Worm (Caenorhabditis elegans) whole organism, L1 larva: ENCODE measurements around the gene F08F3.10.
A peak's percentile ranks its signal among the peaks of the same experiment; 100 is the strongest.

Source experiments
- C04F5.9 ChIP-seq: sonication (generic microtip); optimal IDR thresholded peaks from 2 replicates; lab custom pipeline; 2016; ENCODE audit warnings: missing genetic modification characterization, missing compliant biosample characterization
- F16B12.6 ChIP-seq: fragments of 150-350 bp; optimal IDR thresholded peaks from 2 replicates; lab custom pipeline; 2014; ENCODE audit warnings: missing biosample characterization, missing genetic modification characterization
- aha-1 ChIP-seq: fragments of 150-350 bp; optimal IDR thresholded peaks from 2 replicates; lab custom pipeline; 2014; ENCODE audit warnings: missing biosample characterization, missing genetic modification characterization
- alr-1 ChIP-seq: fragments of 200-800 bp; sonication (Bioruptor generic); optimal IDR thresholded peaks from 2 replicates; lab custom pipeline; 2018; ENCODE audit warnings: borderline replicate concordance, mild to moderate bottlenecking, missing genetic modification characterization, missing compliant biosample characterization
- aly-2 ChIP-seq: fragments of 150-350 bp; optimal IDR thresholded peaks from 2 replicates; lab custom pipeline; 2014; ENCODE audit warnings: missing biosample characterization, missing genetic modification characterization
- ama-1 ChIP-seq: fragments of 150-350 bp; optimal IDR thresholded peaks from 2 replicates; lab custom pipeline; 2014
- blmp-1 ChIP-seq: fragments of 150-350 bp; optimal IDR thresholded peaks from 2 replicates; lab custom pipeline; 2014; ENCODE audit warnings: missing biosample characterization, missing genetic modification characterization
- ceh-8 ChIP-seq: fragments of 200-800 bp; sonication (Bioruptor generic); optimal IDR thresholded peaks from 2 replicates; lab custom pipeline; 2018; ENCODE audit warnings: mild to moderate bottlenecking, missing genetic modification characterization, moderate library complexity, missing compliant biosample characterization
- ces-1 ChIP-seq: fragments of 150-350 bp; optimal IDR thresholded peaks from 2 replicates; lab custom pipeline; 2014; ENCODE audit warnings: missing biosample characterization, missing genetic modification reagents, missing genetic modification characterization
- dpl-1 ChIP-seq, 3 experiments: fragments of 150-350 bp in 2 of 3; sonication (generic microtip) in 1 of 3; optimal IDR thresholded peaks; 2 replicates each; lab custom pipeline; 2014 to 2017; ENCODE audit warnings: missing biosample characterization in 3 of 3, missing genetic modification characterization in 3 of 3, missing genetic modification reagents in 3 of 3
- dsc-1 ChIP-seq: sonication (generic microtip); optimal IDR thresholded peaks from 2 replicates; lab custom pipeline; 2016; ENCODE audit warnings: mild to moderate bottlenecking, missing genetic modification characterization, missing compliant biosample characterization
- efl-1 ChIP-seq, 4 experiments: fragments of 150-350 bp; optimal IDR thresholded peaks in 3 of 4; peaks in 1 of 4; 1 replicate in 1 of 4; 2 replicates in 3 of 4; lab custom pipeline; 2014; ENCODE audit warnings: missing biosample characterization in 2 of 4, missing genetic modification characterization in 2 of 4, missing genetic modification reagents in 2 of 4
- efl-3 ChIP-seq: fragments of 200-800 bp; sonication (Bioruptor generic); optimal IDR thresholded peaks from 2 replicates; lab custom pipeline; 2018; ENCODE audit warnings: mild to moderate bottlenecking, missing genetic modification characterization, missing compliant biosample characterization
- elt-2 ChIP-seq: sonication (generic microtip); optimal IDR thresholded peaks from 2 replicates; lab custom pipeline; 2016; ENCODE audit warnings: missing genetic modification characterization, mild to moderate bottlenecking, inconsistent platforms, missing compliant biosample characterization, missing genetic modification reagents
- fkh-10 ChIP-seq: sonication (generic microtip); optimal IDR thresholded peaks from 2 replicates; lab custom pipeline; 2017; ENCODE audit warnings: missing biosample characterization, missing genetic modification reagents, missing genetic modification characterization
- fkh-4 ChIP-seq: sonication (generic microtip); optimal IDR thresholded peaks from 2 replicates; lab custom pipeline; 2016; ENCODE audit warnings: missing compliant biosample characterization, missing genetic modification characterization, borderline replicate concordance
- fkh-8 ChIP-seq: sonication (generic microtip); optimal IDR thresholded peaks from 2 replicates; lab custom pipeline; 2016; ENCODE audit warnings: mild to moderate bottlenecking, missing genetic modification characterization, missing compliant biosample characterization
- fos-1 ChIP-seq: fragments of 150-350 bp; optimal IDR thresholded peaks from 2 replicates; lab custom pipeline; 2014; ENCODE audit warnings: missing biosample characterization, missing genetic modification characterization
- grh-1 ChIP-seq: fragments of 200-800 bp; sonication (Bioruptor generic); IDR thresholded peaks from 2 replicates; pipeline ENCODE4 v1.3.6; 2022; ENCODE audit warnings: missing genetic modification reagents, missing genetic modification characterization, missing compliant biosample characterization
- hlh-17 ChIP-seq: fragments of 200-800 bp; sonication (Bioruptor generic); optimal IDR thresholded peaks from 2 replicates; lab custom pipeline; 2018; ENCODE audit warnings: missing genetic modification characterization, mild to moderate bottlenecking, missing compliant biosample characterization, moderate library complexity, borderline replicate concordance
- hpl-2 ChIP-seq: fragments of 150-350 bp; optimal IDR thresholded peaks from 2 replicates; lab custom pipeline; 2014; ENCODE audit warnings: missing biosample characterization, missing genetic modification reagents, missing genetic modification characterization
- lin-13 ChIP-seq: fragments of 150-350 bp; optimal IDR thresholded peaks from 2 replicates; lab custom pipeline; 2014; ENCODE audit warnings: missing biosample characterization, missing genetic modification reagents, missing genetic modification characterization
- lin-14 ChIP-seq: fragments of 200-800 bp; sonication (Bioruptor generic); optimal IDR thresholded peaks from 2 replicates; lab custom pipeline; 2018; ENCODE audit warnings: mild to moderate bottlenecking, missing genetic modification characterization, moderate library complexity, missing compliant biosample characterization
- lin-35 ChIP-seq, 2 experiments: fragments of 150-350 bp; optimal IDR thresholded peaks; 2 replicates each; lab custom pipeline; 2014; ENCODE audit warnings: missing biosample characterization in 2 of 2, missing genetic modification characterization in 2 of 2, missing genetic modification reagents in 2 of 2
- lin-39 ChIP-seq: fragments of 150-350 bp; optimal IDR thresholded peaks from 2 replicates; lab custom pipeline; 2014; ENCODE audit warnings: missing biosample characterization, missing genetic modification reagents, missing genetic modification characterization
- mdl-1 ChIP-seq, 2 experiments: fragments of 150-350 bp; optimal IDR thresholded peaks; 2 replicates each; lab custom pipeline; 2014 to 2017; ENCODE audit warnings: missing biosample characterization in 2 of 2, missing genetic modification characterization in 2 of 2, inconsistent platforms in 1 of 2
- mep-1 ChIP-seq: fragments of 150-350 bp; optimal IDR thresholded peaks from 2 replicates; lab custom pipeline; 2014; ENCODE audit warnings: missing biosample characterization, missing genetic modification characterization
- nhr-11 ChIP-seq: fragments of 150-350 bp; optimal IDR thresholded peaks from 2 replicates; lab custom pipeline; 2014; ENCODE audit warnings: missing biosample characterization, missing genetic modification characterization
- nhr-12 ChIP-seq: sonication (generic microtip); optimal IDR thresholded peaks from 2 replicates; lab custom pipeline; 2017; ENCODE audit warnings: missing biosample characterization, missing genetic modification characterization
- nhr-19 ChIP-seq: fragments of 200-800 bp; sonication (Bioruptor generic); conservative IDR thresholded peaks from 2 replicates; pipeline ENCODE4 v1.3.6; 2022; ENCODE audit warnings: missing genetic modification characterization, missing compliant biosample characterization
- nhr-237 ChIP-seq: fragments of 150-350 bp; optimal IDR thresholded peaks from 2 replicates; lab custom pipeline; 2014; ENCODE audit warnings: missing biosample characterization, missing genetic modification characterization
- nhr-47 ChIP-seq: sonication (generic microtip); optimal IDR thresholded peaks from 2 replicates; lab custom pipeline; 2016; ENCODE audit warnings: mild to moderate bottlenecking, missing genetic modification characterization, moderate library complexity, missing compliant biosample characterization
- nhr-71 ChIP-seq: sonication (generic microtip); optimal IDR thresholded peaks from 2 replicates; lab custom pipeline; 2016; ENCODE audit warnings: mild to moderate bottlenecking, missing genetic modification characterization, moderate library complexity, missing compliant biosample characterization
- nhr-76 ChIP-seq: sonication (generic microtip); optimal IDR thresholded peaks from 2 replicates; lab custom pipeline; 2017; ENCODE audit warnings: missing biosample characterization, missing genetic modification characterization
- nhr-77 ChIP-seq: fragments of 150-350 bp; optimal IDR thresholded peaks from 2 replicates; lab custom pipeline; 2014; ENCODE audit warnings: missing biosample characterization, missing genetic modification characterization
- nhr-84 ChIP-seq: sonication (generic microtip); optimal IDR thresholded peaks from 2 replicates; lab custom pipeline; 2017; ENCODE audit warnings: missing biosample characterization, missing genetic modification characterization
- nhr-85 ChIP-seq: sonication (generic microtip); peaks from one replicate; lab custom pipeline; 2016; ENCODE audit warnings: missing genetic modification characterization, inconsistent platforms, missing compliant biosample characterization
- pag-3 ChIP-seq: sonication (generic microtip); optimal IDR thresholded peaks from 2 replicates; lab custom pipeline; 2017; ENCODE audit warnings: missing genetic modification characterization, mild to moderate bottlenecking, missing compliant biosample characterization, antibody characterized with exemption, borderline replicate concordance; ENCODE audit not compliant: insufficient read depth
- pqm-1 ChIP-seq: sonication (generic microtip); optimal IDR thresholded peaks from 3 replicates; lab custom pipeline; 2017; ENCODE audit warnings: missing biosample characterization, missing genetic modification characterization
- snpc-4 ChIP-seq: fragments of 150-350 bp; optimal IDR thresholded peaks from 2 replicates; lab custom pipeline; 2014; ENCODE audit warnings: missing biosample characterization, missing genetic modification characterization
- snu-23 ChIP-seq: sonication (generic microtip); optimal IDR thresholded peaks from 2 replicates; lab custom pipeline; 2016; ENCODE audit warnings: missing genetic modification characterization, missing compliant biosample characterization
- sptf-1 ChIP-seq: fragments of 150-350 bp; optimal IDR thresholded peaks from 2 replicates; lab custom pipeline; 2014; ENCODE audit warnings: missing biosample characterization, missing genetic modification characterization
- sup-37 ChIP-seq: fragments of 200-800 bp; sonication (Bioruptor generic); optimal IDR thresholded peaks from 2 replicates; lab custom pipeline; 2018; ENCODE audit warnings: mild to moderate bottlenecking, missing genetic modification characterization, missing compliant biosample characterization
- swsn-7 ChIP-seq: sonication (generic microtip); optimal IDR thresholded peaks from 2 replicates; lab custom pipeline; 2016; ENCODE audit warnings: missing genetic modification characterization, missing compliant biosample characterization
- tbx-2 ChIP-seq: sonication (generic microtip); optimal IDR thresholded peaks from 2 replicates; lab custom pipeline; 2016; ENCODE audit warnings: missing genetic modification characterization, missing compliant biosample characterization
- tlp-1 ChIP-seq: fragments of 150-350 bp; optimal IDR thresholded peaks from 2 replicates; lab custom pipeline; 2014; ENCODE audit warnings: missing biosample characterization, missing genetic modification characterization
- unc-130 ChIP-seq: fragments of 150-350 bp; optimal IDR thresholded peaks from 2 replicates; lab custom pipeline; 2017; ENCODE audit warnings: missing biosample characterization, missing genetic modification characterization, inconsistent platforms
- unc-62 ChIP-seq: fragments of 150-350 bp; optimal IDR thresholded peaks from 2 replicates; lab custom pipeline; 2014; ENCODE audit warnings: missing biosample characterization, missing genetic modification reagents, missing genetic modification characterization
- unc-86 ChIP-seq: sonication (generic microtip); optimal IDR thresholded peaks from 2 replicates; lab custom pipeline; 2016; ENCODE audit warnings: missing genetic modification characterization, missing compliant biosample characterization
- vab-15 ChIP-seq: sonication (generic microtip); optimal IDR thresholded peaks from 2 replicates; lab custom pipeline; 2017; ENCODE audit warnings: missing genotype, mild to moderate bottlenecking, missing genetic modification characterization, missing compliant biosample characterization
- xbp-1 ChIP-seq: sonication (generic microtip); optimal IDR thresholded peaks from 2 replicates; lab custom pipeline; 2016; ENCODE audit warnings: missing genetic modification characterization, missing compliant biosample characterization
- zag-1 ChIP-seq: fragments of 150-350 bp; optimal IDR thresholded peaks from 2 replicates; lab custom pipeline; 2014; ENCODE audit warnings: missing biosample characterization, missing genetic modification characterization
- ztf-11 ChIP-seq, 2 experiments: sonication (generic microtip); optimal IDR thresholded peaks; 2 replicates each; lab custom pipeline; 2016 to 2017; ENCODE audit warnings: missing genetic modification characterization in 2 of 2, missing biosample characterization in 1 of 2, missing compliant biosample characterization in 1 of 2
- ztf-4 ChIP-seq: fragments of 150-350 bp; optimal IDR thresholded peaks from 2 replicates; lab custom pipeline; 2014; ENCODE audit warnings: missing biosample characterization, missing genetic modification characterization

The F08F3.10 gene

DNA sequence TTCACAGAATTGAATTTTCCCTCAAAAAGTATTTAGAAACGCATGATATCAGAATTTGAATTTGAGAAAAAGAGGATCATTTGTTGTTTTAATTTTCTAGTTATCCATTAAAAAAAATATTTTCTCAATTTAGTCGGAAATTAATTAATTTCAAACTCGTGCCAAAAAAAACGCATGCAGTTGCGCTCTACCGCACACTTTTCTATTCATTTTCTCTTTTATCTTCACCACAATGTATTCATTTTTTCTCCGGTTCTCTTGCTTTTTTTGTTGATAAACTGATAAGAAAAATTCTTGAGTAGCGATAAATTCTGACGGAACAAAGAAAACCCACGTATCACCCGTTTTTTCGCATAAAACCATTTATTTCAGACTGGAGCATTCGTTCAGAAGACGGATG is 19.9 kb downstream of the F08F3.10 start, which contains the start of gene acl-6:
Gene acl-6, plus strand, starts transcription at position 367 of the 400 bp plus-strand sequence.
- TF ChIP-seq C04F5.9 = no peak
- no peak for TF ChIP-seq unc-130 (tag; lab: Kevin White, UChicago)
- TF ChIP-seq nhr-12 (tag; lab: Kevin White, UChicago) = no peak
- TF ChIP-seq ztf-4 = no peak
- no peak for TF ChIP-seq ama-1
- TF ChIP-seq ztf-11 (tag; optimal IDR thresholded peaks at IDR 0.05; lab: Kevin White, UChicago) = no peak
- TF ChIP-seq zag-1 = no peak
- TF ChIP-seq fos-1 = peak; percentile 15
- TF ChIP-seq F16B12.6 = peak; percentile 10
- TF ChIP-seq snu-23 (GFP tag; lab: Kevin White, UChicago) = peak; percentile 68
- peak; percentile 11 for TF ChIP-seq swsn-7 (tag; lab: Kevin White, UChicago)
- TF ChIP-seq aha-1 (tag; lab: Kevin White, UChicago) = no peak
- peak; percentile 16 for TF ChIP-seq xbp-1 (tag; lab: Kevin White, UChicago)
- TF ChIP-seq sup-37 = no peak
- TF ChIP-seq fkh-10 (GFP tag; lab: Kevin White, UChicago) = no peak
- no peak for TF ChIP-seq unc-86 (tag; lab: Kevin White, UChicago)
- peak in 1 of 2 experiments; percentile 33 for TF ChIP-seq mdl-1 (tag; optimal IDR thresholded peaks at IDR 0.05; lab: Kevin White, UChicago)
- TF ChIP-seq pqm-1 (tag; lab: Kevin White, UChicago) = peak; percentile 78
- no peak for TF ChIP-seq pag-3 (tag; lab: Kevin White, UChicago)
- TF ChIP-seq tbx-2 (tag; lab: Kevin White, UChicago) = peak; percentile 11
- TF ChIP-seq sptf-1 (tag; lab: Kevin White, UChicago) = no peak
- peak; percentile 89 for TF ChIP-seq blmp-1 (tag; lab: Kevin White, UChicago)
- TF ChIP-seq aly-2 = no peak
- no peak for TF ChIP-seq hlh-17
- TF ChIP-seq snpc-4 = no peak
- peak; percentile 97 for TF ChIP-seq elt-2 (tag; lab: Kevin White, UChicago)
- TF ChIP-seq fkh-8 = no peak
- peak; percentile 59 for TF ChIP-seq nhr-71
- no peak for TF ChIP-seq nhr-84 (tag; lab: Kevin White, UChicago)
- TF ChIP-seq lin-35 (GFP tag; optimal IDR thresholded peaks at IDR 0.05; lab: Kevin White, UChicago) = peak; percentile 88 to 96
- no peak for TF ChIP-seq nhr-77 (tag; lab: Kevin White, UChicago)
- TF ChIP-seq efl-1 (optimal IDR thresholded peaks at IDR 0.05; lab: Kevin White, UChicago) = peak; percentile 48 to 90
- TF ChIP-seq efl-1 (GFP tag; optimal IDR thresholded peaks at IDR 0.05 in 1 of 2; lab: Kevin White, UChicago) = peak; percentile 89 to 99
- TF ChIP-seq nhr-47 (tag; lab: Kevin White, UChicago) = peak; percentile 37
- no peak for TF ChIP-seq nhr-237 (tag; lab: Kevin White, UChicago)
- TF ChIP-seq ces-1 (GFP tag; lab: Kevin White, UChicago) = no peak
- TF ChIP-seq nhr-11 = no peak
- TF ChIP-seq unc-62 (GFP tag; lab: Kevin White, UChicago) = no peak
- TF ChIP-seq nhr-19 (GFP tag; lab: Robert Waterston, UW) = no peak
- no peak for TF ChIP-seq ceh-8 (GFP tag; lab: Kevin White, UChicago)
- no peak for TF ChIP-seq nhr-76 (tag; lab: Kevin White, UChicago)
- peak; percentile 85 to 91 (median 91) for TF ChIP-seq dpl-1 (GFP tag; optimal IDR thresholded peaks at IDR 0.05; lab: Kevin White, UChicago)
- peak; percentile 61 for TF ChIP-seq nhr-85 (tag; lab: Kevin White, UChicago)
- no peak for TF ChIP-seq alr-1 (tag; lab: Kevin White, UChicago)
- no peak for TF ChIP-seq fkh-4 (tag; lab: Kevin White, UChicago)
- no peak for TF ChIP-seq efl-3
- TF ChIP-seq lin-13 (GFP tag; lab: Kevin White, UChicago) = peak; percentile 25
- TF ChIP-seq tlp-1 = no peak
- TF ChIP-seq vab-15 = no peak
- peak; percentile 44 for TF ChIP-seq mep-1 (tag; lab: Kevin White, UChicago)
- TF ChIP-seq lin-39 = no peak
- no peak for TF ChIP-seq dsc-1 (tag; lab: Kevin White, UChicago)
- TF ChIP-seq hpl-2 (GFP tag; lab: Kevin White, UChicago) = no peak
- TF ChIP-seq grh-1 = no peak
- peak; percentile 59 for TF ChIP-seq lin-14 (GFP tag; lab: Kevin White, UChicago)
